Worm (Caenorhabditis elegans) whole organism, mixed stage, embryonic: ENCODE measurements around the gene bgnt-1.4.

Experiments used
- M03D4.4 ChIP-seq: sonication (generic microtip); optimal IDR thresholded peaks from 2 replicates; lab custom pipeline; 2017; ENCODE audit warnings: mild to moderate bottlenecking, missing genetic modification characterization, missing compliant biosample characterization
- elt-1 ChIP-seq: sonication (generic microtip); optimal IDR thresholded peaks from 2 replicates; lab custom pipeline; 2017; ENCODE audit warnings: missing genetic modification characterization, mild to moderate bottlenecking, missing compliant biosample characterization, antibody characterized with exemption, moderate library complexity, borderline replicate concordance; ENCODE audit not compliant: insufficient read depth
- lin-32 ChIP-seq: fragments of 200-800 bp; sonication (Bioruptor generic); optimal IDR thresholded peaks from 2 replicates; lab custom pipeline; 2018; ENCODE audit warnings: mild to moderate bottlenecking, missing genetic modification characterization, missing compliant biosample characterization
- lsy-2 ChIP-seq: fragments of 150-350 bp; optimal IDR thresholded peaks from 2 replicates; lab custom pipeline; 2014; ENCODE audit warnings: missing biosample characterization, missing genetic modification characterization
- mab-5 ChIP-seq: fragments of 150-350 bp; optimal IDR thresholded peaks from 2 replicates; lab custom pipeline; 2014; ENCODE audit warnings: missing biosample characterization, missing genetic modification characterization
- nhr-12 ChIP-seq: fragments of 150-350 bp; optimal IDR thresholded peaks from 2 replicates; lab custom pipeline; 2014; ENCODE audit warnings: missing biosample characterization, missing genetic modification characterization
- nhr-237 ChIP-seq: fragments of 150-350 bp; optimal IDR thresholded peaks from 2 replicates; lab custom pipeline; 2014; ENCODE audit warnings: missing biosample characterization, missing genetic modification characterization
- nhr-28 ChIP-seq: fragments of 150-350 bp; optimal IDR thresholded peaks from 2 replicates; lab custom pipeline; 2014; ENCODE audit warnings: missing biosample characterization, missing genetic modification characterization
- pha-4 ChIP-seq: fragments of 150-350 bp; optimal IDR thresholded peaks from 2 replicates; lab custom pipeline; 2018; ENCODE audit warnings: missing biosample characterization, missing genetic modification reagents, missing genetic modification characterization
- unc-62 ChIP-seq: fragments of 150-350 bp; optimal IDR thresholded peaks from 2 replicates; lab custom pipeline; 2014; ENCODE audit warnings: missing biosample characterization, missing genetic modification reagents, missing genetic modification characterization
- ztf-11 ChIP-seq: fragments of 150-350 bp; optimal IDR thresholded peaks from 2 replicates; lab custom pipeline; 2014; ENCODE audit warnings: missing biosample characterization, missing genetic modification characterization

ce11 chrV:4769633-4770032, 8.9 kb downstream of the bgnt-1.4 start, which contains the start of gene C18G1.9:
- TF ChIP-seq nhr-28 (tag; lab: Kevin White, UChicago) (no peak), unc-62 (GFP tag; lab: Kevin White, UChicago) (no peak), lin-32 (GFP tag; lab: Kevin White, UChicago) (no peak), lsy-2 (tag; lab: Kevin White, UChicago) (no peak), nhr-237 (tag; lab: Kevin White, UChicago) (no peak), pha-4 (no peak), M03D4.4 (tag; lab: Kevin White, UChicago) (no peak), mab-5 (tag; lab: Kevin White, UChicago) (no peak), elt-1 (no peak), ztf-11 (tag; lab: Kevin White, UChicago) (no peak), nhr-12 (tag; lab: Kevin White, UChicago) (no peak)
